Worm (Caenorhabditis elegans) whole organism, L2 larva: ENCODE measurements around the gene sgcb-1.

Source experiments
- C34F6.9 ChIP-seq: fragments of 150-350 bp; optimal IDR thresholded peaks from 2 replicates; lab custom pipeline; 2014; ENCODE audit warnings: missing biosample characterization, missing genetic modification characterization
- F13H6.1 ChIP-seq: sonication (generic microtip); optimal IDR thresholded peaks from 2 replicates; lab custom pipeline; 2016; ENCODE audit warnings: missing genetic modification characterization, missing compliant biosample characterization
- R02D3.7 ChIP-seq: fragments of 150-350 bp; optimal IDR thresholded peaks from 2 replicates; lab custom pipeline; 2014; ENCODE audit warnings: missing biosample characterization, missing genetic modification characterization
- Y55F3AM.14 ChIP-seq: fragments of 200-800 bp; sonication (Bioruptor generic); optimal IDR thresholded peaks from 2 replicates; lab custom pipeline; 2018; ENCODE audit warnings: mild to moderate bottlenecking, missing genetic modification characterization, missing compliant biosample characterization
- ZK546.5 ChIP-seq: sonication (generic microtip); optimal IDR thresholded peaks from 2 replicates; lab custom pipeline; 2017; ENCODE audit warnings: missing biosample characterization, missing genetic modification characterization
- alr-1 ChIP-seq: fragments of 150-350 bp; optimal IDR thresholded peaks from 2 replicates; lab custom pipeline; 2014; ENCODE audit warnings: missing biosample characterization, missing genetic modification characterization
- aly-2 ChIP-seq: fragments of 150-350 bp; optimal IDR thresholded peaks from 2 replicates; lab custom pipeline; 2014; ENCODE audit warnings: missing biosample characterization, missing genetic modification characterization
- ama-1 ChIP-seq: fragments of 150-350 bp; optimal IDR thresholded peaks from 2 replicates; lab custom pipeline; 2018; ENCODE audit warnings: inconsistent platforms
- ceh-16 ChIP-seq: fragments of 150-350 bp; optimal IDR thresholded peaks from 2 replicates; lab custom pipeline; 2014; ENCODE audit warnings: missing biosample characterization, missing genetic modification characterization
- ceh-82 ChIP-seq: fragments of 150-350 bp; optimal IDR thresholded peaks from 2 replicates; lab custom pipeline; 2014; ENCODE audit warnings: missing biosample characterization, missing genetic modification characterization
- crh-2 ChIP-seq: sonication (generic microtip); optimal IDR thresholded peaks from 2 replicates; lab custom pipeline; 2017; ENCODE audit warnings: missing biosample characterization, missing genetic modification characterization
- dmd-4 ChIP-seq: sonication (generic microtip); optimal IDR thresholded peaks from 2 replicates; lab custom pipeline; 2017; ENCODE audit warnings: missing biosample characterization, missing genetic modification characterization
- egl-27 ChIP-seq: sonication (generic microtip); optimal IDR thresholded peaks from 3 replicates; lab custom pipeline; 2017; ENCODE audit warnings: missing biosample characterization, missing genetic modification reagents, missing genetic modification characterization
- fos-1 ChIP-seq: fragments of 150-350 bp; optimal IDR thresholded peaks from 2 replicates; lab custom pipeline; 2014; ENCODE audit warnings: missing biosample characterization, missing genetic modification characterization
- gmeb-1 ChIP-seq: fragments of 150-350 bp; optimal IDR thresholded peaks from 2 replicates; lab custom pipeline; 2014; ENCODE audit warnings: missing biosample characterization, missing genetic modification characterization
- lin-11 ChIP-seq: fragments of 150-350 bp; sonication (generic microtip); optimal IDR thresholded peaks from 2 replicates; lab custom pipeline; 2014; ENCODE audit warnings: missing biosample characterization, missing genetic modification characterization, inconsistent platforms, mixed read lengths
- lin-39 ChIP-seq: fragments of 150-350 bp; optimal IDR thresholded peaks from 2 replicates; lab custom pipeline; 2014; ENCODE audit warnings: missing biosample characterization, missing genetic modification reagents, missing genetic modification characterization
- lsy-2 ChIP-seq, 2 experiments: fragments of 150-350 bp in 1 of 2; sonication (generic microtip) in 1 of 2; optimal IDR thresholded peaks; 2 replicates each; lab custom pipeline; 2014 to 2017; ENCODE audit warnings: missing biosample characterization in 2 of 2, missing genetic modification characterization in 2 of 2
- mab-5 ChIP-seq: fragments of 150-350 bp; optimal IDR thresholded peaks from 2 replicates; lab custom pipeline; 2014; ENCODE audit warnings: missing biosample characterization, missing genetic modification characterization
- mdl-1 ChIP-seq, 2 experiments: fragments of 150-350 bp in 1 of 2; sonication (generic microtip) in 1 of 2; optimal IDR thresholded peaks; 2 replicates each; lab custom pipeline; 2017; ENCODE audit warnings: missing biosample characterization in 2 of 2, missing genetic modification characterization in 2 of 2
- nhr-10 ChIP-seq: sonication (generic microtip); optimal IDR thresholded peaks from 2 replicates; lab custom pipeline; 2017; ENCODE audit warnings: missing biosample characterization, missing genetic modification characterization
- nhr-11 ChIP-seq: fragments of 150-350 bp; optimal IDR thresholded peaks from 2 replicates; lab custom pipeline; 2014; ENCODE audit warnings: missing biosample characterization, missing genetic modification characterization
- nhr-21 ChIP-seq: fragments of 150-350 bp; optimal IDR thresholded peaks from 2 replicates; lab custom pipeline; 2014; ENCODE audit warnings: missing biosample characterization, missing genetic modification characterization
- nhr-23 ChIP-seq: fragments of 150-350 bp; optimal IDR thresholded peaks from 2 replicates; lab custom pipeline; 2014; ENCODE audit warnings: missing biosample characterization, missing genetic modification reagents, missing genetic modification characterization
- nhr-237 ChIP-seq: fragments of 150-350 bp; optimal IDR thresholded peaks from 2 replicates; lab custom pipeline; 2014; ENCODE audit warnings: missing biosample characterization, missing genetic modification characterization
- peb-1 ChIP-seq: fragments of 150-350 bp; optimal IDR thresholded peaks from 2 replicates; lab custom pipeline; 2014; ENCODE audit warnings: missing biosample characterization, missing genetic modification characterization
- sem-4 ChIP-seq: fragments of 150-350 bp; optimal IDR thresholded peaks from 2 replicates; lab custom pipeline; 2014; ENCODE audit warnings: missing biosample characterization, missing genetic modification reagents, missing genetic modification characterization
- skn-1 ChIP-seq: sonication (generic microtip); optimal IDR thresholded peaks from 2 replicates; lab custom pipeline; 2017; ENCODE audit warnings: missing biosample characterization, missing genetic modification characterization
- sma-3 ChIP-seq: sonication (generic microtip); optimal IDR thresholded peaks from 2 replicates; lab custom pipeline; 2016; ENCODE audit warnings: missing genetic modification reagents, missing genetic modification characterization, missing compliant biosample characterization
- sma-9 ChIP-seq, 2 experiments: fragments of 150-350 bp in 1 of 2; sonication (generic microtip) in 1 of 2; optimal IDR thresholded peaks; 2 replicates each; lab custom pipeline; 2014 to 2016; ENCODE audit warnings: missing genetic modification characterization in 2 of 2, mild to moderate bottlenecking in 1 of 2, missing biosample characterization in 1 of 2, missing compliant biosample characterization in 1 of 2, missing genetic modification reagents in 1 of 2, moderate library complexity in 1 of 2
- snpc-4 ChIP-seq: fragments of 150-350 bp; optimal IDR thresholded peaks from 2 replicates; lab custom pipeline; 2014; ENCODE audit warnings: missing biosample characterization, missing genetic modification characterization
- unc-55 ChIP-seq: fragments of 150-350 bp; sonication (generic microtip); optimal IDR thresholded peaks from 3 replicates; lab custom pipeline; 2014; ENCODE audit warnings: missing biosample characterization, missing genetic modification reagents, missing genetic modification characterization
- unc-62 ChIP-seq: fragments of 150-350 bp; optimal IDR thresholded peaks from 2 replicates; lab custom pipeline; 2014; ENCODE audit warnings: missing biosample characterization, missing genetic modification reagents, missing genetic modification characterization
- zag-1 ChIP-seq: fragments of 150-350 bp; optimal IDR thresholded peaks from 2 replicates; lab custom pipeline; 2014; ENCODE audit warnings: missing biosample characterization, missing genetic modification characterization
- ztf-1 ChIP-seq: fragments of 200-800 bp; sonication (Bioruptor generic); conservative IDR thresholded peaks from 2 replicates; pipeline ENCODE4 v1.3.6; 2022; ENCODE audit warnings: missing genetic modification characterization, missing compliant biosample characterization
- ztf-11 ChIP-seq: sonication (generic microtip); optimal IDR thresholded peaks from 2 replicates; lab custom pipeline; 2017; ENCODE audit warnings: missing biosample characterization, missing genetic modification characterization

sgcb-1 gene

ce11 chrII:285627-286550 lies 40.2 kb upstream of the sgcb-1 start, which contains the start of gene B0432.10 (continued):
- TF ChIP-seq crh-2 (peak; percentile 81), mab-5 (tag; lab: Kevin White, UChicago) (peak; percentile 71), peb-1 (tag; lab: Kevin White, UChicago) (no peak), ztf-11 (tag; lab: Kevin White, UChicago) (no peak), ztf-1 (GFP tag; lab: Robert Waterston, UW) (no peak), dmd-4 (tag; lab: Kevin White, UChicago) (no peak), lsy-2 (tag; optimal IDR thresholded peaks at IDR 0.05; lab: Kevin White, UChicago) (peak; percentile 81 to 92), zag-1 (tag; lab: Kevin White, UChicago) (peak; percentile 17), nhr-21 (tag; lab: Kevin White, UChicago) (peak; percentile 63), nhr-11 (tag; lab: Kevin White, UChicago) (no peak), Y55F3AM.14 (GFP tag; lab: Kevin White, UChicago) (no peak), fos-1 (tag; lab: Kevin White, UChicago) (peak; percentile 47), ZK546.5 (tag; lab: Kevin White, UChicago) (no peak), mdl-1 (tag; optimal IDR thresholded peaks at IDR 0.05; lab: Kevin White, UChicago) (peak in 1 of 2 experiments; percentile 4)

ce11 chrII:286551-286724 lies 39.7 kb upstream of the sgcb-1 start, which contains the start of gene misc-1:
Gene misc-1, plus strand, starts transcription at chrII:286625.
- TF ChIP-seq mdl-1 (tag; optimal IDR thresholded peaks at IDR 0.05; lab: Kevin White, UChicago) (no peak), unc-62 (GFP tag; lab: Kevin White, UChicago) (no peak), sma-3 (GFP tag; lab: Kevin White, UChicago) (no peak), lin-11 (no peak), ceh-16 (tag; lab: Kevin White, UChicago) (no peak), fos-1 (tag; lab: Kevin White, UChicago) (no peak), snpc-4 (tag; lab: Kevin White, UChicago) (no peak), ZK546.5 (tag; lab: Kevin White, UChicago) (no peak), sma-9 (GFP tag; optimal IDR thresholded peaks at IDR 0.05; lab: Kevin White, UChicago) (no peak), sma-9 (tag; optimal IDR thresholded peaks at IDR 0.05; lab: Kevin White, UChicago) (no peak), nhr-10 (no peak), lsy-2 (tag; optimal IDR thresholded peaks at IDR 0.05; lab: Kevin White, UChicago) (no peak), nhr-237 (no peak)

- TF ChIP-seq Y55F3AM.14 (GFP tag; lab: Kevin White, UChicago) (peak; percentile 12), aly-2 (tag; lab: Kevin White, UChicago) (no peak)
Observed at ce11 chrII:288705-289205, 37.3 kb upstream of the sgcb-1 start, which contains the start of gene mrpl-41. Gene mrpl-41, plus strand, starts transcription at chrII:288939.

- no peak for TF ChIP-seq nhr-10
- TF ChIP-seq ztf-1 (GFP tag; lab: Robert Waterston, UW) = no peak
- TF ChIP-seq dmd-4 (tag; lab: Kevin White, UChicago) = no peak
- TF ChIP-seq gmeb-1 (tag; lab: Kevin White, UChicago) = no peak
- TF ChIP-seq egl-27 = no peak
- no peak for TF ChIP-seq nhr-23 (tag; lab: Kevin White, UChicago)
- TF ChIP-seq nhr-11 (tag; lab: Kevin White, UChicago) = no peak
- no peak for TF ChIP-seq Y55F3AM.14 (GFP tag; lab: Kevin White, UChicago)
- TF ChIP-seq unc-55 = no peak
- TF ChIP-seq C34F6.9 (tag; lab: Kevin White, UChicago) = no peak
Observed at ce11 chrII:290282-290681, 35.8 kb upstream of the sgcb-1 start, which contains the start of gene djr-1.1. Gene djr-1.1, plus strand, starts transcription at chrII:290582.

ce11 chrII:294606-295005 lies 31.5 kb upstream of the sgcb-1 start, which contains the start of gene B0432.11:
Gene B0432.11, minus strand, starts transcription at chrII:294706.
- TF ChIP-seq sem-4 (tag; lab: Kevin White, UChicago) (no peak), lin-39 (tag; lab: Kevin White, UChicago) (no peak), ztf-1 (GFP tag; lab: Robert Waterston, UW) (no peak), alr-1 (tag; lab: Kevin White, UChicago) (no peak), mdl-1 (tag; optimal IDR thresholded peaks at IDR 0.05; lab: Kevin White, UChicago) (no peak), peb-1 (tag; lab: Kevin White, UChicago) (no peak), ceh-82 (no peak), Y55F3AM.14 (GFP tag; lab: Kevin White, UChicago) (no peak), sma-9 (GFP tag; optimal IDR thresholded peaks at IDR 0.05; lab: Kevin White, UChicago) (no peak), sma-9 (tag; optimal IDR thresholded peaks at IDR 0.05; lab: Kevin White, UChicago) (no peak), skn-1 (tag; lab: Kevin White, UChicago) (no peak), nhr-10 (no peak), R02D3.7 (tag; lab: Kevin White, UChicago) (no peak), F13H6.1 (no peak), sma-3 (GFP tag; lab: Kevin White, UChicago) (no peak), ama-1 (lab: Kevin White, UChicago) (no peak), C34F6.9 (tag; lab: Kevin White, UChicago) (no peak), egl-27 (no peak)
